Worm (Caenorhabditis elegans): ENCODE results near the gene F37C4.4.

Gene F37C4.4

DNA sequence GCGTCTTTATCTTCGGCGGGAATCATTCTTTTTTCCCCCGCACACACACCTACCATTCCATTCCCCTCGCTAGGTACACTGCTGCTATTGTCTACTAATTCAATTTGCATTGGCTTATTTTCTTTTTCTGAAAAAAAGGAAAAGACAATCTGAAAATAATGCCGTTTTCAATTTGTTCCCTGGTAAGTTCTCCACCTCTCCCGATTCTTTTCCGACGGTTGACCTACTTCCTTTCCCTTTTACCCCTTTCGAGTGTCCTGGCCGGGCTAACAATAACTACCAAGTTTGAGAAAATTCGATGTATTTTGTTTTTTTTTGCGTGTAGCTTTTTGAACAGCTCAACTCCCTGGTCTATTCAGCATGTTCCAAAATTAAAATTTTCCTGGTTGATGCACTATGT is at the start of gene F37C4.4:
F37C4.4 (plus strand) TSS at position 58 of the 400 bp plus-strand sequence.
- no peak for TF ChIP-seq saeg-2 (GFP tag; IDR thresholded peaks at IDR 0.05)
- TF ChIP-seq mdt-29 (GFP tag; IDR thresholded peaks at IDR 0.05): no peak
- no peak for TF ChIP-seq jun-1 (tag; optimal IDR thresholded peaks at IDR 0.05)
- TF ChIP-seq unc-62 (GFP tag; optimal IDR thresholded peaks at IDR 0.05 in 1 of 2): peak in 1 of 2 experiments; percentile 36
- no peak for TF ChIP-seq unc-62 (tag; optimal IDR thresholded peaks at IDR 0.05)
- TF ChIP-seq skn-1 (tag; optimal IDR thresholded peaks at IDR 0.05): no peak
- TF ChIP-seq set-16 (GFP tag; IDR thresholded peaks at IDR 0.05): no peak
- TF ChIP-seq aha-1 (tag): peak; percentile 54
- TF ChIP-seq daf-12 (tag; optimal IDR thresholded peaks at IDR 0.05): no peak

DNA sequence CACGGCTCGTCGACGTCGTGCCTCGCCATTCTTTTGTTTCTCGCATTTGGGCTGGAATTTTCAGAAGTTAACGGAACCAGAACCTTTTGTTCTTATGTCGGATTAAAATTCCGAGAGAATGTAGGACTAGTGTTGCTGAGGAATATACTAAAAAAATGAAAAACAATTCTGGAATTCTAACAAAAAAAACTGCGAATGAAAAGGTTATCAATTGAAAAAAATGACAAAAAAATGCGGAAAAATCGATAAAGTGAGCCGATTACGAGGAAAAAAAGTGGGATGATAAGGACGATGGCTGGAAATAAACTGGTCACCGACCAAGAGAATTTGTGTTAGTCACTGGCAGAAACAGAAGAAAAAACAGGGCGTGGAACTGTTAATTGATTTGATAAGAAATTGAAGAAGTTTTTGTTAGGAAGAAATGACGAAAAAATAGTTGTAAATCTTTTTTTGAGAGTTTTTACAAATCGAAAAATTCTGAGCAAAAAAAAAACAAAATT is 47.8 kb upstream of the F37C4.4 start, which contains the start of gene bris-1:
bris-1 (minus strand) TSS at position 51 of the 500 bp plus-strand sequence.
- TF ChIP-seq dve-1 (tag; optimal IDR thresholded peaks at IDR 0.05; ENCODE audit: insufficient read depth) (peak; percentile 25), Y105C5A.15 (GFP tag; IDR thresholded peaks at IDR 0.05) (no peak), ama-1 (optimal IDR thresholded peaks at IDR 0.05) (no peak), php-3 (GFP tag; IDR thresholded peaks at IDR 0.05) (0 out of 2 replicates have a peak, but pooled peaks have one; percentile 19), nhr-102 (tag; optimal IDR thresholded peaks at IDR 0.05) (no peak), nhr-77 (tag; optimal IDR thresholded peaks at IDR 0.05) (peak; percentile 7), hlh-11 (tag; optimal IDR thresholded peaks at IDR 0.05) (peak; percentile 39), nhr-48 (tag; optimal IDR thresholded peaks at IDR 0.05) (no peak), daf-16 (GFP tag; optimal IDR thresholded peaks at IDR 0.05) (no peak), daf-16 (tag; optimal IDR thresholded peaks at IDR 0.05) (peak; percentile 43), pqm-1 (tag; optimal IDR thresholded peaks at IDR 0.05) (peak; percentile 92), unc-62 (GFP tag; optimal IDR thresholded peaks at IDR 0.05 in 1 of 2) (peak in 1 of 2 experiments; percentile 17), unc-62 (tag; optimal IDR thresholded peaks at IDR 0.05) (no peak), ceh-28 (tag; optimal IDR thresholded peaks at IDR 0.05) (no peak), Y75B8A.6 (GFP tag; IDR thresholded peaks at IDR 0.05) (no peak), F37D6.2 (tag; optimal IDR thresholded peaks at IDR 0.05) (no peak), daf-19 (GFP tag; conservative IDR thresholded peaks at IDR 0.05) (no peak), dmd-6 (GFP tag; IDR thresholded peaks at IDR 0.05) (peak; percentile 70), T20F7.1 (GFP tag; optimal IDR thresholded peaks at IDR 0.05) (no peak), aly-2 (tag; optimal IDR thresholded peaks at IDR 0.05) (no peak), pha-4 (GFP tag; IDR thresholded peaks at IDR 0.05) (no peak), pha-4 (tag; optimal IDR thresholded peaks at IDR 0.05) (no peak), ZK337.2 (GFP tag; IDR thresholded peaks at IDR 0.05) (no peak), aha-1 (tag) (peak; percentile 23), zfp-2 (tag; optimal IDR thresholded peaks at IDR 0.05) (no peak), nhr-41 (GFP tag; IDR thresholded peaks at IDR 0.05) (no peak), nhr-28 (tag; optimal IDR thresholded peaks at IDR 0.05) (peak; percentile 61)

DNA sequence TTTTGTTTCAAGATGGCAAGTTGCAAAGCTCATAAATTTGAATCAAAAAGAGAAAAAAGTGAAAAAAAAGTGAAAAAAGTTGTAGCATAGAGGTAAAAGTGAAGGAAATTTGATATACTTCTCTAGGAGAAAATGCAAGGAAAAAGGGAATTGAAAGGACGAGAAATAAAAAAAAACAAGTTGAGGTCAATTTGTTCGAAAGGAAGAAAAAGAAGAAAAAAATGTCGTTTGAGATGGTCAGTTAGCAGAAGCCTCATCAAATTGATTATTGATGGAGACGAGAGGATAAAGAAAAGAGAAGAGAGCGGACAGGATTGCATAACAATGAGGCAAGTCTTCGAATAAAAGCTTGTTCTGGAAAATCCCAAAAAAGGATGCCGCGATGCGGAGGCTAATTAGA is 47.0 kb upstream of the F37C4.4 start:
- TF ChIP-seq nhr-237 (tag; optimal IDR thresholded peaks at IDR 0.05) (no peak), fkh-10 (GFP tag; optimal IDR thresholded peaks at IDR 0.05) (peak; percentile 81), ztf-11 (tag; optimal IDR thresholded peaks at IDR 0.05) (no peak), egl-27 (tag; optimal IDR thresholded peaks at IDR 0.05) (no peak), daf-12 (tag; optimal IDR thresholded peaks at IDR 0.05) (no peak), hif-1 (tag; optimal IDR thresholded peaks at IDR 0.05) (no peak), hmg-1.1 (GFP tag; IDR thresholded peaks at IDR 0.05) (no peak), unc-130 (GFP tag; optimal IDR thresholded peaks at IDR 0.05) (no peak), unc-62 (GFP tag; optimal IDR thresholded peaks at IDR 0.05 in 1 of 2) (peak in 1 of 2 experiments; percentile 58), unc-62 (tag; optimal IDR thresholded peaks at IDR 0.05) (no peak), nhr-25 (tag; optimal IDR thresholded peaks at IDR 0.05; ENCODE audit: borderline replicate concordance, insufficient read depth) (no peak), ceh-44 (GFP tag; IDR thresholded peaks at IDR 0.05) (no peak), ceh-28 (tag; optimal IDR thresholded peaks at IDR 0.05) (no peak), mxl-3 (GFP tag; optimal IDR thresholded peaks at IDR 0.05) (no peak), Y48G9A.11 (GFP tag; IDR thresholded peaks at IDR 0.05) (no peak), lin-38 (GFP tag; IDR thresholded peaks at IDR 0.05) (no peak), ceh-20 (GFP tag; IDR thresholded peaks at IDR 0.05) (no peak), aha-1 (tag) (peak; percentile 47), Y105C5A.15 (GFP tag; IDR thresholded peaks at IDR 0.05) (no peak)

Data from whole organism, L4 larva.